Worm (Caenorhabditis elegans): ENCODE measurements around the gene fipr-20.

Gene fipr-20

ce11 chrIII:7463438-7464008 lies 1.3 kb upstream of the fipr-20 start, which contains the start of gene H14A12.3:
TSS of gene H14A12.3 (plus strand) at chrIII:7463797.
- TF ChIP-seq ceh-13 (GFP tag; optimal IDR thresholded peaks at IDR 0.05) (no peak), hmbx-1 (tag; optimal IDR thresholded peaks at IDR 0.05) (no peak), tbx-11 (GFP tag; IDR thresholded peaks at IDR 0.05) (no peak)

ce11 chrIII:7460018-7460417 lies 2.2 kb downstream of the fipr-20 start, which contains the start of gene mls-1:
TSS of gene mls-1 (plus strand) at chrIII:7460341.
- TF ChIP-seq ets-7 (tag; optimal IDR thresholded peaks at IDR 0.05) (no peak), scrt-1 (GFP tag; IDR thresholded peaks at IDR 0.05) (no peak)

- TF ChIP-seq hnd-1 (tag; optimal IDR thresholded peaks at IDR 0.05) (no peak), ceh-13 (GFP tag; optimal IDR thresholded peaks at IDR 0.05) (no peak), tbx-11 (GFP tag; IDR thresholded peaks at IDR 0.05) (no peak), ceh-36 (tag; optimal IDR thresholded peaks at IDR 0.05) (no peak), ets-7 (tag; optimal IDR thresholded peaks at IDR 0.05) (no peak), scrt-1 (GFP tag; IDR thresholded peaks at IDR 0.05) (no peak), ama-1 (optimal IDR thresholded peaks at IDR 0.05) (no peak), B0310.2 (tag; optimal IDR thresholded peaks at IDR 0.05) (no peak)
Observed at ce11 chrIII:7458846-7459365, 3.3 kb downstream of the fipr-20 start, which contains the start of the genes fipr-19 and fipr-18. TSS of gene fipr-19 (minus strand) at chrIII:7458946. TSS of gene fipr-18 (plus strand) at chrIII:7459315.

ce11 chrIII:7456640-7457039 lies 5.6 kb downstream of the fipr-20 start, which contains the start of gene Y69F12A.1:
TSS of gene Y69F12A.1 (plus strand) at chrIII:7456940.
- TF ChIP-seq hnd-1 (tag; optimal IDR thresholded peaks at IDR 0.05): no peak
- TF ChIP-seq tbx-11 (GFP tag; IDR thresholded peaks at IDR 0.05): no peak
- no peak for TF ChIP-seq pes-1 (GFP tag; IDR thresholded peaks at IDR 0.05)
- TF ChIP-seq ceh-13 (GFP tag; optimal IDR thresholded peaks at IDR 0.05): no peak
- no peak for TF ChIP-seq B0310.2 (tag; optimal IDR thresholded peaks at IDR 0.05)
- TF ChIP-seq F13C5.2 (tag; optimal IDR thresholded peaks at IDR 0.05): no peak
- no peak for TF ChIP-seq tra-4 (tag; optimal IDR thresholded peaks at IDR 0.05)
- no peak for TF ChIP-seq aly-1 (tag; optimal IDR thresholded peaks at IDR 0.05)
- TF ChIP-seq hmg-4 (GFP tag; optimal IDR thresholded peaks at IDR 0.05): no peak
- TF ChIP-seq flt-1 (GFP tag; IDR thresholded peaks at IDR 0.05): no peak
- no peak for TF ChIP-seq ama-1 (optimal IDR thresholded peaks at IDR 0.05)

ce11 chrIII:7453653-7454124 lies 8.5 kb downstream of the fipr-20 start, which contains the start of gene alh-12:
TSS of gene alh-12 (plus strand) at chrIII:7454074.
- TF ChIP-seq tbx-37 (GFP tag; conservative IDR thresholded peaks at IDR 0.05) (no peak), flt-1 (GFP tag; IDR thresholded peaks at IDR 0.05) (no peak)
